In genomic region chrII:5292226-5292752, ce11 we compare ENCODE assay signal across 1 worm cellular context.
A peak's percentile ranks its signal among the peaks of the same experiment; 100 is the strongest.
TF ChIP-seq lines count a peak whose summit lies in the region.

ZK622.4 (plus strand) TSS chrII:5292702.

TF ChIP-seq in whole organism, L4 larva, 104 proteins besides CTCF, POLR2A, EP300 and RAD21 (continued from another document):
- TF ChIP-seq snpc-1.2 (GFP tag; IDR thresholded peaks at IDR 0.05; lab: Robert Waterston, UW) (peak; percentile 78), ama-1 (optimal IDR thresholded peaks at IDR 0.05; lab: Kevin White, UChicago) (no peak), ceh-44 (GFP tag; IDR thresholded peaks at IDR 0.05; lab: Robert Waterston, UW) (peak; percentile 63), nhr-41 (GFP tag; IDR thresholded peaks at IDR 0.05; lab: Robert Waterston, UW) (0 out of 2 replicates have a peak, but pooled peaks have one; percentile 15), unc-130 (GFP tag; optimal IDR thresholded peaks at IDR 0.05; lab: Kevin White, UChicago) (peak; percentile 40), Y105C5A.15 (GFP tag; IDR thresholded peaks at IDR 0.05; lab: Robert Waterston, UW) (peak; percentile 91; the same call in 1 of the 2 replicates), Y48G9A.11 (GFP tag; IDR thresholded peaks at IDR 0.05; lab: Robert Waterston, UW) (0 out of 2 replicates have a peak, but pooled peaks have one; percentile 38), nhr-77 (tag; optimal IDR thresholded peaks at IDR 0.05; lab: Kevin White, UChicago) (no peak), hlh-11 (tag; optimal IDR thresholded peaks at IDR 0.05; lab: Kevin White, UChicago) (peak; percentile 43), F26F4.8 (GFP tag; conservative IDR thresholded peaks at IDR 0.05; lab: Robert Waterston, UW) (peak; percentile 70; the same call in 1 of the 2 replicates), zfp-3 (GFP tag; conservative IDR thresholded peaks at IDR 0.05; lab: Robert Waterston, UW) (0 out of 2 replicates have a peak, but pooled peaks have one; percentile 46), ZK337.2 (GFP tag; IDR thresholded peaks at IDR 0.05; lab: Robert Waterston, UW) (peak; percentile 58), dpl-1 (GFP tag; optimal IDR thresholded peaks at IDR 0.05; lab: Kevin White, UChicago) (peak; percentile 40), nhr-25 (tag; optimal IDR thresholded peaks at IDR 0.05; lab: Kevin White, UChicago; ENCODE audit: borderline replicate concordance, insufficient read depth) (no peak), gei-8 (GFP tag; optimal IDR thresholded peaks at IDR 0.05; lab: Kevin White, UChicago) (peak; percentile 80), daf-16 (GFP tag; optimal IDR thresholded peaks at IDR 0.05; lab: Kevin White, UChicago) (peak; percentile 15 to 79), daf-16 (tag; optimal IDR thresholded peaks at IDR 0.05; lab: Kevin White, UChicago) (peak; percentile 66), Y5F2A.4 (GFP tag; optimal IDR thresholded peaks at IDR 0.05; lab: Kevin White, UChicago) (peak; percentile 14), mdl-1 (tag; optimal IDR thresholded peaks at IDR 0.05; lab: Kevin White, UChicago) (peak in 1 of 2 experiments; percentile 22)
